Fruit fly (Drosophila melanogaster): ENCODE data around the gene CG34030.

- TF ChIP-seq CG8478 (optimal IDR thresholded peaks at IDR 0.05): no peak
- TF ChIP-seq CTCF (optimal IDR thresholded peaks at IDR 0.05): no peak
Observed at dm6 chr3L:7058401-7058999, 16.5 kb downstream of the CG34030 start.

All from S2 (cell line).